Worm (Caenorhabditis elegans) whole organism, midembryonic: ENCODE data around the gene Y62H9A.2.

Experiments
- med-1 ChIP-seq: sonication (generic microtip); optimal IDR thresholded peaks from 2 replicates; lab custom pipeline; 2017; ENCODE audit warnings: missing genetic modification characterization, mild to moderate bottlenecking, missing compliant biosample characterization, antibody characterized with exemption, missing genetic modification reagents; ENCODE audit not compliant: insufficient read depth
- ztf-29 ChIP-seq: fragments of 200-800 bp; sonication (Bioruptor generic); IDR thresholded peaks from 2 replicates; pipeline ENCODE4 v1.3.6; 2022; ENCODE audit warnings: missing genetic modification reagents, missing genetic modification characterization, missing compliant biosample characterization

ce11 chrX:11913824-11914223 is 35.8 kb upstream of the Y62H9A.2 start, which contains the start of gene Y62H9A.12:
- TF ChIP-seq ztf-29 (GFP tag; lab: Robert Waterston, UW), result no peak
- no peak for TF ChIP-seq med-1
